Worm (Caenorhabditis elegans) whole organism, L3 larva: ENCODE data around the gene C03B1.1.
A peak's percentile ranks its signal among the peaks of the same experiment; 100 is the strongest.

Source experiments
- R02D3.7 ChIP-seq: fragments of 150-350 bp; optimal IDR thresholded peaks from 2 replicates; lab custom pipeline; 2014; ENCODE audit warnings: missing biosample characterization, missing genetic modification characterization
- ZK546.5 ChIP-seq: sonication (generic microtip); optimal IDR thresholded peaks from 2 replicates; lab custom pipeline; 2017; ENCODE audit warnings: missing biosample characterization, missing genetic modification characterization
- ceh-16 ChIP-seq: sonication (generic microtip); optimal IDR thresholded peaks from 2 replicates; lab custom pipeline; 2017; ENCODE audit warnings: missing biosample characterization, missing genetic modification characterization
- ceh-28 ChIP-seq: fragments of 150-350 bp; optimal IDR thresholded peaks from 2 replicates; lab custom pipeline; 2014; ENCODE audit warnings: missing biosample characterization, missing genetic modification reagents, missing genetic modification characterization
- daf-12 ChIP-seq: fragments of 150-350 bp; optimal IDR thresholded peaks from 2 replicates; lab custom pipeline; 2014; ENCODE audit warnings: missing biosample characterization, missing genetic modification reagents, missing genetic modification characterization
- egl-27 ChIP-seq: sonication (generic microtip); optimal IDR thresholded peaks from 4 replicates; lab custom pipeline; 2017; ENCODE audit warnings: missing biosample characterization, missing genetic modification reagents, missing genetic modification characterization
- elt-1 ChIP-seq: fragments of 150-350 bp; optimal IDR thresholded peaks from 2 replicates; lab custom pipeline; 2014; ENCODE audit warnings: missing biosample characterization, missing genetic modification characterization
- elt-2 ChIP-seq: sonication (generic microtip); optimal IDR thresholded peaks from 2 replicates; lab custom pipeline; 2016; ENCODE audit warnings: missing genetic modification reagents, mild to moderate bottlenecking, missing genetic modification characterization, missing compliant biosample characterization
- elt-3 ChIP-seq, 3 experiments: fragments of 150-350 bp in 1 of 3; sonication (generic microtip) in 2 of 3; optimal IDR thresholded peaks; 2 replicates in 2 of 3; 4 replicates in 1 of 3; lab custom pipeline; 2014 to 2017; ENCODE audit warnings: missing biosample characterization in 3 of 3, missing genetic modification characterization in 3 of 3
- eor-1 ChIP-seq, 2 experiments: fragments of 150-350 bp; optimal IDR thresholded peaks; 2 replicates each; lab custom pipeline; 2014 to 2018; ENCODE audit warnings: missing biosample characterization in 2 of 2, missing genetic modification characterization in 2 of 2
- fkh-10 ChIP-seq: sonication (generic microtip); optimal IDR thresholded peaks from 2 replicates; lab custom pipeline; 2017; ENCODE audit warnings: missing biosample characterization, missing genetic modification reagents, missing genetic modification characterization
- fkh-2 ChIP-seq: fragments of 150-350 bp; optimal IDR thresholded peaks from 2 replicates; lab custom pipeline; 2014; ENCODE audit warnings: missing biosample characterization, missing genetic modification reagents, missing genetic modification characterization
- fos-1 ChIP-seq: fragments of 150-350 bp; optimal IDR thresholded peaks from 2 replicates; lab custom pipeline; 2014; ENCODE audit warnings: missing biosample characterization, missing genetic modification characterization
- jun-1 ChIP-seq: fragments of 150-350 bp; optimal IDR thresholded peaks from 2 replicates; lab custom pipeline; 2014; ENCODE audit warnings: missing biosample characterization, missing genetic modification reagents, missing genetic modification characterization
- lin-15B ChIP-seq: fragments of 150-350 bp; optimal IDR thresholded peaks from 2 replicates; lab custom pipeline; 2014; ENCODE audit warnings: missing biosample characterization, missing genetic modification characterization
- lin-39 ChIP-seq: fragments of 150-350 bp; optimal IDR thresholded peaks from 2 replicates; lab custom pipeline; 2018; ENCODE audit warnings: missing biosample characterization, missing genetic modification reagents, missing genetic modification characterization
- lsy-12 ChIP-seq: sonication (generic microtip); optimal IDR thresholded peaks from 2 replicates; lab custom pipeline; 2016; ENCODE audit warnings: mild to moderate bottlenecking, missing genetic modification characterization, missing compliant biosample characterization
- mdl-1 ChIP-seq: fragments of 150-350 bp; optimal IDR thresholded peaks from 2 replicates; lab custom pipeline; 2014; ENCODE audit warnings: missing biosample characterization, missing genetic modification characterization
- nfya-1 ChIP-seq: sonication (generic microtip); optimal IDR thresholded peaks from 2 replicates; lab custom pipeline; 2017; ENCODE audit warnings: missing genetic modification characterization, mild to moderate bottlenecking, missing compliant biosample characterization, antibody characterized with exemption, moderate library complexity; ENCODE audit not compliant: insufficient read depth
- nhr-12 ChIP-seq: fragments of 150-350 bp; optimal IDR thresholded peaks from 2 replicates; lab custom pipeline; 2014; ENCODE audit warnings: missing biosample characterization, missing genetic modification characterization
- nhr-23 ChIP-seq: fragments of 150-350 bp; optimal IDR thresholded peaks from 2 replicates; lab custom pipeline; 2014; ENCODE audit warnings: missing biosample characterization, missing genetic modification reagents, missing genetic modification characterization
- nhr-25 ChIP-seq: sonication (generic microtip); optimal IDR thresholded peaks from 2 replicates; lab custom pipeline; 2017; ENCODE audit warnings: missing biosample characterization, missing genetic modification characterization
- nhr-28 ChIP-seq: fragments of 150-350 bp; optimal IDR thresholded peaks from 2 replicates; lab custom pipeline; 2014; ENCODE audit warnings: missing biosample characterization, missing genetic modification characterization
- nhr-43 ChIP-seq: sonication (generic microtip); optimal IDR thresholded peaks from 2 replicates; lab custom pipeline; 2016; ENCODE audit warnings: mild to moderate bottlenecking, missing genetic modification characterization, missing compliant biosample characterization; ENCODE audit not compliant: poor library complexity, severe bottlenecking
- nhr-67 ChIP-seq: fragments of 150-350 bp; optimal IDR thresholded peaks from 2 replicates; lab custom pipeline; 2014; ENCODE audit warnings: missing biosample characterization, missing genetic modification characterization
- nhr-76 ChIP-seq: fragments of 150-350 bp; sonication (generic microtip); optimal IDR thresholded peaks from 5 replicates; lab custom pipeline; 2014; ENCODE audit warnings: missing biosample characterization, missing genetic modification characterization
- nhr-77 ChIP-seq: fragments of 150-350 bp; optimal IDR thresholded peaks from 2 replicates; lab custom pipeline; 2014; ENCODE audit warnings: missing biosample characterization, missing genetic modification characterization
- pha-4 ChIP-seq: fragments of 150-350 bp; optimal IDR thresholded peaks from 2 replicates; lab custom pipeline; 2014; ENCODE audit warnings: missing biosample characterization, missing genetic modification reagents, missing genetic modification characterization
- pqm-1 ChIP-seq: fragments of 150-350 bp; optimal IDR thresholded peaks from 2 replicates; lab custom pipeline; 2017; ENCODE audit warnings: missing biosample characterization, missing genetic modification characterization, inconsistent platforms
- sea-2 ChIP-seq: fragments of 150-350 bp; sonication (generic microtip); optimal IDR thresholded peaks from 4 replicates; lab custom pipeline; 2014; ENCODE audit warnings: missing biosample characterization, missing genetic modification reagents, missing genetic modification characterization
- skn-1 ChIP-seq: fragments of 150-350 bp; optimal IDR thresholded peaks from 2 replicates; lab custom pipeline; 2014; ENCODE audit warnings: missing biosample characterization, missing genetic modification characterization
- snpc-4 ChIP-seq: fragments of 150-350 bp; optimal IDR thresholded peaks from 2 replicates; lab custom pipeline; 2014; ENCODE audit warnings: missing biosample characterization, missing genetic modification characterization
- zag-1 ChIP-seq: fragments of 150-350 bp; optimal IDR thresholded peaks from 2 replicates; lab custom pipeline; 2014; ENCODE audit warnings: missing biosample characterization, missing genetic modification characterization
- ztf-4 ChIP-seq: fragments of 150-350 bp; optimal IDR thresholded peaks from 2 replicates; lab custom pipeline; 2014; ENCODE audit warnings: missing biosample characterization, missing genetic modification characterization

C03B1.1 gene

DNA sequence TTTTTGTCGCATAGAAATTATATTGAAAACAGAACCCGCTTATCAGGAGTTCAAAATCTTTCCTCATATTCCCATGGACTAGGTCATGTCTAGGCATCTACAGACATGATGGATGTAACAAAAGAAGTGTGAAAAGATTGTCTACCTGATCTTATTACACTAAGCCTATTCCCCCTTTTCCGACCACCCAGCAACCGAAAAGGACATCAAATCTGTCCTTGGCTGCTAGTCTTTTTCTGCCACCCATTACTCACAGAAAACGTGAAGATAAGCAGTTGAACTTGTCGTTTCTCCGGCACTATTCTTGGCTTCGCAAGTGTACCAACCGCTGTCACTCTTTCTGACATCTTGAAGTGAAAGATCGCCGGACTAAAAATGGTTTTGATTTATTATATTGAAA is 8.4 kb downstream of the C03B1.1 start:
- TF ChIP-seq nhr-25 (tag; lab: Kevin White, UChicago), result peak; percentile 86
- TF ChIP-seq lin-39, result no peak
- no peak for TF ChIP-seq mdl-1
- peak; percentile 85 for TF ChIP-seq elt-1 (tag; lab: Kevin White, UChicago)
- TF ChIP-seq skn-1 (tag; lab: Kevin White, UChicago), result no peak
- peak; percentile 4 for TF ChIP-seq nhr-23 (tag; lab: Kevin White, UChicago)
- TF ChIP-seq jun-1 (tag; lab: Kevin White, UChicago), result no peak
- TF ChIP-seq zag-1 (tag; lab: Kevin White, UChicago), result no peak
- TF ChIP-seq fkh-2 (tag; lab: Kevin White, UChicago), result no peak
- no peak for TF ChIP-seq elt-3 (tag; optimal IDR thresholded peaks at IDR 0.05; lab: Kevin White, UChicago)

DNA sequence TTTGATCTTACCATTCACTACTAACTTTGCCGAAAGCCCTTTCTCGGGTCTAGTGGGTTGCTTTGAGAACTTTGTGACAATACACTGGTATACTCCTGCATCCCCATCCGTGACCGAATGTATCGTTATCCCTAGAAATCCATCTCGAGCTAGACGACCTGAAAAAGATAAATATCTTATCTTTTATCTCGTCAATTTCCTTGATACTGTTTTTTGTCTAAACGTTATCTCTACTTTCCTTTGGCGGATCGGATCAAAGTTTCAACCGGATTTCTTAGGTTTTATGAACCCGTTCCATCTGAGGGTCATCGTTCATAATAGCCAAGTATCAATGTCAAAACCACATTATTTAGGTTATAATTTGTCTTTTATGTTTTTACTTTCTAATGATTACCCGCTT is 10.0 kb downstream of the C03B1.1 start:
- TF ChIP-seq snpc-4 (tag; lab: Kevin White, UChicago), result no peak
- no peak for TF ChIP-seq nhr-23 (tag; lab: Kevin White, UChicago)
- peak; percentile 55 for TF ChIP-seq elt-1 (tag; lab: Kevin White, UChicago)
- no peak for TF ChIP-seq egl-27 (tag; lab: Kevin White, UChicago)
- no peak for TF ChIP-seq lin-15B (tag; lab: Kevin White, UChicago)
- TF ChIP-seq R02D3.7 (tag; lab: Kevin White, UChicago), result no peak
- TF ChIP-seq ceh-16 (tag; lab: Kevin White, UChicago), result no peak
- no peak for TF ChIP-seq sea-2 (GFP tag; lab: Kevin White, UChicago)

DNA sequence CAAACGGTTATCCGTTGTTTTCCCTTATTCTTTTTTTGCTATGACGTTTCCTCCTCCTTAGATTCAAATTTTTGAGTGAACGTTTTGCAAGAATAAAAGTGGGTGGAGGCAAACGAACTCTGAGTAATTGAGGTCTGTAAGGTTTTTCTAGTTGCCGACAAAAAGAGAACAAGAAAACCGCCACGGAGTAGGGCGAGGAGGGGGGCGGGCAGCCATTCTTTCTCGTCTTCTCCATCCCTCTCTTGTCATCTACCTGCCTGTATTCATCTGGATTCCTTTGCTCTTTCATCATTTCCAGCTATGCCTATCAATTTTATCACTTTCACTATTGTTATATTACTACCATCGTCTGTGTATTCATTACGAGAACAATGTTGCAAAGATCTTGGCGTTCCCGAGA is 10.6 kb downstream of the C03B1.1 start, which contains the start of gene igdb-3:
igdb-3 (plus strand) TSS at position 301 of the 400 bp plus-strand sequence.
- TF ChIP-seq fkh-10 (GFP tag; lab: Kevin White, UChicago) (no peak), egl-27 (tag; lab: Kevin White, UChicago) (no peak), daf-12 (tag; lab: Kevin White, UChicago) (no peak), ceh-28 (no peak), lin-15B (tag; lab: Kevin White, UChicago) (no peak), ZK546.5 (tag; lab: Kevin White, UChicago) (no peak), pha-4 (tag; lab: Kevin White, UChicago) (no peak), elt-1 (tag; lab: Kevin White, UChicago) (no peak), mdl-1 (no peak), sea-2 (GFP tag; lab: Kevin White, UChicago) (no peak), elt-2 (tag; lab: Kevin White, UChicago) (no peak), nhr-67 (tag; lab: Kevin White, UChicago) (no peak), nhr-23 (tag; lab: Kevin White, UChicago) (no peak), nhr-76 (tag; lab: Kevin White, UChicago) (no peak), eor-1 (tag; optimal IDR thresholded peaks at IDR 0.05; lab: Kevin White, UChicago) (no peak), fos-1 (no peak), lsy-12 (tag; lab: Kevin White, UChicago) (no peak), pqm-1 (tag; lab: Kevin White, UChicago) (no peak)

DNA sequence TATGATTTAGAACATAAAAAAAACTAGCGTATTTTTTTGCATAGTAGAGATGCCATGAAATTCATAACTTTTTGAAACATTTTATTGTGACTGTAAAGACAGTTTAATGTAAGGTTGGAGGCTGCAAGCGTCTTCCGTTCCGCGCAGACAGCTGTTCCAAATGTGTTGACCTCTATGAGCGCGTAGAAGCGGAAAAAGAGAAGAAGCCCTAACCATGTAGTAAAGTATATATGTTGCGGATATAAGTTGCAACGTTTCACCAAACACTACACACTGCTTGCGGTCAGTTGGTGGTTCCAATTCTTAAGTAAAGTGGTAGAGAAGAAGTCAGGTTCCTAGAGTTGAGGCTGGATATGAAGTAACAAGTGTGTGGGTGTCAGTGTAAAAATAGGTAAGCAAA is 14.1 kb downstream of the C03B1.1 start:
- no peak for TF ChIP-seq R02D3.7 (tag; lab: Kevin White, UChicago)
- no peak for TF ChIP-seq nhr-12 (tag; lab: Kevin White, UChicago)
- TF ChIP-seq eor-1 (tag; optimal IDR thresholded peaks at IDR 0.05; lab: Kevin White, UChicago), result no peak
- TF ChIP-seq nhr-28 (tag; lab: Kevin White, UChicago), result no peak
- TF ChIP-seq ZK546.5 (tag; lab: Kevin White, UChicago), result no peak
- no peak for TF ChIP-seq nhr-77 (tag; lab: Kevin White, UChicago)
- TF ChIP-seq fkh-10 (GFP tag; lab: Kevin White, UChicago), result no peak
- TF ChIP-seq lin-15B (tag; lab: Kevin White, UChicago), result no peak

DNA sequence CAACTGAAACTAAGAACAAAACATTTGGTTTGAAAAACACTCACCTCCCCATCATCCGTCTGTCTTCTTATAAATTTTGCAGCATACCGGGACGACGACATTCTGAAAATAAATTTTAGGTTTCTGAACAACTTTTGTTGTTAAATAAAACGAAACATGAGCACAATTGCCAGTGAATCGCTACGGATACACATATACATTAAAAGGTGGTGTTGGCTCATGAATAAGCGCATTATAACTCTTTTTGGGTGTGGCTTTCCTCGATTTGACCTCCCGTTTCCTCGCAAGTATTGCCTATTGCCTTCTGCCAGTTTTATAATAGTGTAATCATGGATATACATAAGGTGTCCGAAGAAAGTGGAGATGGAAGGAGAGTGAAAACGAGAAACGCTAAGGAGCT is 16.9 kb downstream of the C03B1.1 start, which contains the start of gene igcm-2:
igcm-2 (minus strand) TSS at position 101 of the 400 bp plus-strand sequence.
- TF ChIP-seq nhr-43 (tag; lab: Kevin White, UChicago) (no peak), nfya-1 (tag; lab: Kevin White, UChicago) (no peak), ceh-28 (no peak), lin-15B (tag; lab: Kevin White, UChicago) (no peak), eor-1 (tag; optimal IDR thresholded peaks at IDR 0.05; lab: Kevin White, UChicago) (no peak), ztf-4 (tag; lab: Kevin White, UChicago) (no peak), nhr-77 (tag; lab: Kevin White, UChicago) (no peak), egl-27 (tag; lab: Kevin White, UChicago) (no peak), R02D3.7 (tag; lab: Kevin White, UChicago) (no peak), elt-2 (tag; lab: Kevin White, UChicago) (no peak)
